Fruit fly (Drosophila melanogaster): Measurements from ENCODE around the gene CG31418.

The CG31418 gene

dm6 chr3R:17283495-17283894 is at the start of gene CG31418:
Gene CG31418, plus strand, starts transcription at chr3R:17283795.
- TF ChIP-seq Ets21C (GFP tag; optimal IDR thresholded peaks at IDR 0.05) (no peak), CG6276 (GFP tag; optimal IDR thresholded peaks at IDR 0.05) (no peak), CG11902 (GFP tag; optimal IDR thresholded peaks at IDR 0.05) (no peak), Smox (GFP tag; optimal IDR thresholded peaks at IDR 0.05) (no peak), Eip75B (GFP tag; optimal IDR thresholded peaks at IDR 0.05) (no peak), ss (GFP tag; optimal IDR thresholded peaks at IDR 0.05) (no peak), Sox15 (GFP tag; optimal IDR thresholded peaks at IDR 0.05) (no peak), Hr39 (GFP tag; optimal IDR thresholded peaks at IDR 0.05) (no peak), CG8319 (GFP tag; optimal IDR thresholded peaks at IDR 0.05) (no peak), CG6854 (GFP tag; optimal IDR thresholded peaks at IDR 0.05) (no peak), Met (GFP tag; optimal IDR thresholded peaks at IDR 0.05) (no peak), CG15336 (GFP tag; IDR thresholded peaks at IDR 0.05) (no peak), CG3919 (GFP tag; optimal IDR thresholded peaks at IDR 0.05) (no peak), CG10631 (GFP tag; optimal IDR thresholded peaks at IDR 0.05) (no peak), fd59A (GFP tag; optimal IDR thresholded peaks at IDR 0.05) (no peak), CG16779 (tag; optimal IDR thresholded peaks at IDR 0.05) (no peak), Blimp-1 (GFP tag; optimal IDR thresholded peaks at IDR 0.05) (no peak), CG34406 (GFP tag; optimal IDR thresholded peaks at IDR 0.05) (no peak), Sox102F (GFP tag; optimal IDR thresholded peaks at IDR 0.05) (no peak)

dm6 chr3R:17236936-17237335 is 46.7 kb upstream of the CG31418 start:
- TF ChIP-seq CG6808 (GFP tag; optimal IDR thresholded peaks at IDR 0.05) = no peak
- no peak for TF ChIP-seq svp (GFP tag)
- no peak for TF ChIP-seq Blimp-1 (GFP tag; optimal IDR thresholded peaks at IDR 0.05)
- no peak for TF ChIP-seq esn (GFP tag; optimal IDR thresholded peaks at IDR 0.05)
- TF ChIP-seq CG10631 (GFP tag; optimal IDR thresholded peaks at IDR 0.05) = no peak
- TF ChIP-seq CG11762 (GFP tag; optimal IDR thresholded peaks at IDR 0.05; ENCODE audit: insufficient read depth) = no peak
- no peak for TF ChIP-seq Eip78C (GFP tag)
- no peak for TF ChIP-seq net (GFP tag; optimal IDR thresholded peaks at IDR 0.05)
- no peak for TF ChIP-seq Sox14 (GFP tag; optimal IDR thresholded peaks at IDR 0.05)
- TF ChIP-seq dac (GFP tag; optimal IDR thresholded peaks at IDR 0.05) = no peak
- TF ChIP-seq CG4318 (GFP tag; optimal IDR thresholded peaks at IDR 0.05) = no peak
- TF ChIP-seq Sox15 (GFP tag; optimal IDR thresholded peaks at IDR 0.05) = no peak
- no peak for TF ChIP-seq CG16779 (tag; optimal IDR thresholded peaks at IDR 0.05)

dm6 chr3R:17247699-17248098 is 35.9 kb upstream of the CG31418 start:
- TF ChIP-seq CG34406 (GFP tag; optimal IDR thresholded peaks at IDR 0.05) (no peak), Eip78C (GFP tag) (peak; percentile 24)

- TF ChIP-seq pdm3 (GFP tag; optimal IDR thresholded peaks at IDR 0.05) (no peak), spab (GFP tag; optimal IDR thresholded peaks at IDR 0.05) (no peak), Hr39 (GFP tag; optimal IDR thresholded peaks at IDR 0.05) (no peak), CG34406 (GFP tag; optimal IDR thresholded peaks at IDR 0.05) (no peak), CG9139 (GFP tag; optimal IDR thresholded peaks at IDR 0.05) (no peak), Sox14 (GFP tag; optimal IDR thresholded peaks at IDR 0.05) (no peak), Hr4 (GFP tag; optimal IDR thresholded peaks at IDR 0.05) (no peak), ss (GFP tag; optimal IDR thresholded peaks at IDR 0.05) (no peak), CG6276 (GFP tag; optimal IDR thresholded peaks at IDR 0.05) (no peak), CG15336 (GFP tag; IDR thresholded peaks at IDR 0.05) (no peak), Sox102F (GFP tag; optimal IDR thresholded peaks at IDR 0.05) (no peak), acj6 (GFP tag; optimal IDR thresholded peaks at IDR 0.05) (no peak), Hr38 (GFP tag; optimal IDR thresholded peaks at IDR 0.05) (no peak), fd85E (GFP tag; optimal IDR thresholded peaks at IDR 0.05) (no peak), CG11762 (GFP tag; optimal IDR thresholded peaks at IDR 0.05; ENCODE audit: insufficient read depth) (no peak), OdsH (GFP tag; optimal IDR thresholded peaks at IDR 0.05) (no peak)
Measured at dm6 chr3R:17249233-17249632, 34.4 kb upstream of the CG31418 start.

All from whole organism, prepupa.